Worm (Caenorhabditis elegans): ENCODE results near the gene C40A11.3.

Gene C40A11.3

ce11 chrII:2099139-2099976, 41.6 kb upstream of the C40A11.3 start, which contains the start of gene math-42:
TSS of gene math-42 (plus strand) at chrII:2099926.
- TF ChIP-seq ces-1 (GFP tag; optimal IDR thresholded peaks at IDR 0.05) (no peak), lin-13 (tag; optimal IDR thresholded peaks at IDR 0.05) (no peak), bed-3 (GFP tag; optimal IDR thresholded peaks at IDR 0.05) (no peak), flh-1 (GFP tag; optimal IDR thresholded peaks at IDR 0.05) (no peak), blmp-1 (tag; optimal IDR thresholded peaks at IDR 0.05) (no peak), lsy-2 (tag; optimal IDR thresholded peaks at IDR 0.05) (no peak), lin-32 (GFP tag; optimal IDR thresholded peaks at IDR 0.05) (no peak), nhr-237 (tag; optimal IDR thresholded peaks at IDR 0.05) (no peak), unc-120 (tag; optimal IDR thresholded peaks at IDR 0.05; ENCODE audit: poor library complexity, severe bottlenecking) (no peak)

ce11 chrII:2108295-2108694, 32.6 kb upstream of the C40A11.3 start, which contains the start of gene R52.4:
TSS of gene R52.4 (minus strand) at chrII:2108395.
- TF ChIP-seq nhr-237 (tag; optimal IDR thresholded peaks at IDR 0.05), result no peak
- no peak for TF ChIP-seq drap-1 (GFP tag; optimal IDR thresholded peaks at IDR 0.05)
- TF ChIP-seq tbx-8 (GFP tag; optimal IDR thresholded peaks at IDR 0.05), result no peak
- TF ChIP-seq flh-1 (GFP tag; optimal IDR thresholded peaks at IDR 0.05), result no peak
- no peak for TF ChIP-seq snpc-4 (tag; optimal IDR thresholded peaks at IDR 0.05)
- TF ChIP-seq sptf-1 (tag; optimal IDR thresholded peaks at IDR 0.05), result no peak
- no peak for TF ChIP-seq nhr-76 (tag; optimal IDR thresholded peaks at IDR 0.05)
- no peak for TF ChIP-seq unc-62 (GFP tag; optimal IDR thresholded peaks at IDR 0.05)
- no peak for TF ChIP-seq hlh-1 (tag; optimal IDR thresholded peaks at IDR 0.05)
- TF ChIP-seq ceh-43 (GFP tag; optimal IDR thresholded peaks at IDR 0.05), result no peak
- no peak for TF ChIP-seq zip-8 (tag; optimal IDR thresholded peaks at IDR 0.05)
- no peak for TF ChIP-seq ces-1 (GFP tag; optimal IDR thresholded peaks at IDR 0.05)
- no peak for TF ChIP-seq ceh-83 (GFP tag; optimal IDR thresholded peaks at IDR 0.05)
- TF ChIP-seq ham-2 (GFP tag; optimal IDR thresholded peaks at IDR 0.05), result no peak
- no peak for TF ChIP-seq ztf-11 (tag; optimal IDR thresholded peaks at IDR 0.05)
- no peak for TF ChIP-seq unc-39 (tag; optimal IDR thresholded peaks at IDR 0.05)
- no peak for TF ChIP-seq bed-3 (GFP tag; optimal IDR thresholded peaks at IDR 0.05)
- no peak for TF ChIP-seq ceh-39 (tag; optimal IDR thresholded peaks at IDR 0.05)
- no peak for TF ChIP-seq mab-5 (tag; optimal IDR thresholded peaks at IDR 0.05)

- no peak for TF ChIP-seq nhr-76 (tag; optimal IDR thresholded peaks at IDR 0.05)
- no peak for TF ChIP-seq nhr-28 (tag; optimal IDR thresholded peaks at IDR 0.05)
Observed at ce11 chrII:2109943-2110342, 31.0 kb upstream of the C40A11.3 start, which contains the start of gene R52.5. TSS of gene R52.5 (minus strand) at chrII:2110043.

ce11 chrII:2112948-2113347, 28.0 kb upstream of the C40A11.3 start, which contains the start of gene R52.6:
TSS of gene R52.6 (minus strand) at chrII:2113048.
- TF ChIP-seq tbx-8 (GFP tag; optimal IDR thresholded peaks at IDR 0.05) (no peak), drap-1 (GFP tag; optimal IDR thresholded peaks at IDR 0.05) (no peak), sem-2 (GFP tag; optimal IDR thresholded peaks at IDR 0.05) (no peak), elt-3 (tag; optimal IDR thresholded peaks at IDR 0.05) (no peak), nhr-12 (tag; optimal IDR thresholded peaks at IDR 0.05) (no peak), lsy-2 (tag; optimal IDR thresholded peaks at IDR 0.05) (no peak), ceh-39 (tag; optimal IDR thresholded peaks at IDR 0.05) (no peak), mep-1 (tag; optimal IDR thresholded peaks at IDR 0.05) (no peak), flh-1 (GFP tag; optimal IDR thresholded peaks at IDR 0.05) (no peak), bed-3 (GFP tag; optimal IDR thresholded peaks at IDR 0.05) (no peak), cnd-1 (tag; optimal IDR thresholded peaks at IDR 0.05) (no peak), ces-1 (GFP tag; optimal IDR thresholded peaks at IDR 0.05) (no peak), blmp-1 (tag; optimal IDR thresholded peaks at IDR 0.05) (no peak), unc-120 (tag; optimal IDR thresholded peaks at IDR 0.05; ENCODE audit: poor library complexity, severe bottlenecking) (no peak), elt-1 (tag; optimal IDR thresholded peaks at IDR 0.05; ENCODE audit: borderline replicate concordance, insufficient read depth) (no peak), mls-2 (tag; optimal IDR thresholded peaks at IDR 0.05) (no peak), nhr-2 (tag; optimal IDR thresholded peaks at IDR 0.05) (no peak), nhr-28 (tag; optimal IDR thresholded peaks at IDR 0.05) (no peak)

All from whole organism, mixed stage, embryonic.